Worm (Caenorhabditis elegans) whole organism, L4 larva: Measurements from ENCODE around the gene C39F7.1.
A peak's percentile ranks its signal among the peaks of the same experiment; 100 is the strongest.

Source experiments
- F26F4.8 ChIP-seq: fragments of 200-800 bp; sonication (Bioruptor generic); conservative IDR thresholded peaks from 2 replicates; pipeline ENCODE4 v1.3.6; 2022; ENCODE audit warnings: missing genetic modification characterization, missing compliant biosample characterization
- F37D6.2 ChIP-seq: sonication (generic microtip); optimal IDR thresholded peaks from 2 replicates; lab custom pipeline; 2016; ENCODE audit warnings: mild to moderate bottlenecking, missing genetic modification characterization, missing compliant biosample characterization
- R02D3.7 ChIP-seq: fragments of 150-350 bp; sonication (generic microtip); optimal IDR thresholded peaks from 3 replicates; lab custom pipeline; 2014; ENCODE audit warnings: missing biosample characterization, missing genetic modification characterization
- T26A8.4 ChIP-seq: fragments of 200-800 bp; sonication (Bioruptor generic); IDR thresholded peaks from 2 replicates; pipeline ENCODE4 v1.3.6; 2022; ENCODE audit warnings: missing genetic modification characterization, missing compliant biosample characterization
- Y105C5A.15 ChIP-seq: fragments of 200-800 bp; sonication (Bioruptor generic); IDR thresholded peaks from 2 replicates; pipeline ENCODE4 v1.3.6; 2022; ENCODE audit warnings: missing genetic modification characterization, missing compliant biosample characterization
- Y48G9A.11 ChIP-seq: fragments of 200-800 bp; sonication (Bioruptor generic); IDR thresholded peaks from 2 replicates; pipeline ENCODE4 v1.3.6; 2022; ENCODE audit warnings: missing genetic modification reagents, missing genetic modification characterization, missing compliant biosample characterization
- ZK337.2 ChIP-seq: fragments of 200-800 bp; sonication (Bioruptor generic); IDR thresholded peaks from 2 replicates; pipeline ENCODE4 v1.3.6; 2022; ENCODE audit warnings: missing genetic modification reagents, missing genetic modification characterization, missing compliant biosample characterization
- aha-1 ChIP-seq: fragments of 150-350 bp; peaks from one replicate; lab custom pipeline; 2014; ENCODE audit warnings: missing biosample characterization, missing genetic modification characterization
- arid-1 ChIP-seq: fragments of 200-800 bp; sonication (Bioruptor generic); conservative IDR thresholded peaks from 2 replicates; pipeline ENCODE4 v1.3.6; 2022; ENCODE audit warnings: missing genetic modification reagents, missing genetic modification characterization, missing compliant biosample characterization
- attf-4 ChIP-seq: sonication (generic microtip); optimal IDR thresholded peaks from 3 replicates; lab custom pipeline; 2017; ENCODE audit warnings: missing biosample characterization, missing genetic modification characterization
- ceh-44 ChIP-seq: fragments of 200-800 bp; sonication (Bioruptor generic); IDR thresholded peaks from 2 replicates; pipeline ENCODE4 v1.3.6; 2022; ENCODE audit warnings: missing genetic modification reagents, missing genetic modification characterization, missing compliant biosample characterization
- cey-2 ChIP-seq: sonication (generic microtip); optimal IDR thresholded peaks from 3 replicates; lab custom pipeline; 2017; ENCODE audit warnings: missing genetic modification characterization, mild to moderate bottlenecking, missing compliant biosample characterization, antibody characterized with exemption, borderline replicate concordance; ENCODE audit not compliant: insufficient read depth
- daf-12 ChIP-seq: fragments of 150-350 bp; optimal IDR thresholded peaks from 2 replicates; lab custom pipeline; 2014; ENCODE audit warnings: missing biosample characterization, missing genetic modification reagents, missing genetic modification characterization
- daf-16 ChIP-seq, 3 experiments: sonication (generic microtip); optimal IDR thresholded peaks; 2 replicates each; lab custom pipeline; 2016 to 2017; ENCODE audit warnings: missing genetic modification characterization in 3 of 3, missing genetic modification reagents in 3 of 3, mild to moderate bottlenecking in 2 of 3, missing compliant biosample characterization in 2 of 3, missing biosample characterization in 1 of 3, moderate library complexity in 1 of 3
- daf-19 ChIP-seq: fragments of 200-800 bp; sonication (Bioruptor generic); conservative IDR thresholded peaks from 2 replicates; pipeline ENCODE4 v1.3.6; 2022; ENCODE audit warnings: missing genetic modification characterization, missing compliant biosample characterization
- daf-8 ChIP-seq: fragments of 200-800 bp; sonication (Bioruptor generic); IDR thresholded peaks from 2 replicates; pipeline ENCODE4 v1.3.6; 2022; ENCODE audit warnings: missing genetic modification characterization, missing compliant biosample characterization
- dmd-6 ChIP-seq: fragments of 200-800 bp; sonication (Bioruptor generic); IDR thresholded peaks from 2 replicates; pipeline ENCODE4 v1.3.6; 2022; ENCODE audit warnings: missing genetic modification reagents, missing genetic modification characterization, missing compliant biosample characterization
- dmd-8 ChIP-seq: fragments of 200-800 bp; sonication (Bioruptor generic); IDR thresholded peaks from 2 replicates; pipeline ENCODE4 v1.3.6; 2022; ENCODE audit warnings: missing genetic modification characterization, missing compliant biosample characterization
- duxl-1 ChIP-seq: sonication (generic microtip); optimal IDR thresholded peaks from 2 replicates; lab custom pipeline; 2016; ENCODE audit warnings: mild to moderate bottlenecking, missing genetic modification characterization, moderate library complexity, missing compliant biosample characterization; ENCODE audit not compliant: poor library complexity
- dve-1 ChIP-seq: sonication (generic microtip); optimal IDR thresholded peaks from 2 replicates; lab custom pipeline; 2017; ENCODE audit warnings: antibody characterized with exemption, mild to moderate bottlenecking, missing genetic modification characterization, missing compliant biosample characterization; ENCODE audit not compliant: insufficient read depth
- hlh-11 ChIP-seq: fragments of 200-800 bp; sonication (Bioruptor generic); optimal IDR thresholded peaks from 2 replicates; lab custom pipeline; 2018; ENCODE audit warnings: mild to moderate bottlenecking, missing genetic modification characterization, missing compliant biosample characterization
- hmg-1.1 ChIP-seq: fragments of 200-800 bp; sonication (Bioruptor generic); IDR thresholded peaks from 2 replicates; pipeline ENCODE4 v1.3.6; 2022; ENCODE audit warnings: missing genetic modification reagents, missing genetic modification characterization, missing compliant biosample characterization
- lin-29 ChIP-seq: fragments of 200-800 bp; sonication (Bioruptor generic); IDR thresholded peaks from 2 replicates; pipeline ENCODE4 v1.3.6; 2022; ENCODE audit warnings: missing genetic modification reagents, missing genetic modification characterization, missing compliant biosample characterization
- nhr-111 ChIP-seq: fragments of 200-800 bp; sonication (Bioruptor generic); optimal IDR thresholded peaks from 2 replicates; lab custom pipeline; 2018; ENCODE audit warnings: mild to moderate bottlenecking, missing genetic modification characterization, missing compliant biosample characterization
- pqm-1 ChIP-seq: sonication (generic microtip); optimal IDR thresholded peaks from 2 replicates; lab custom pipeline; 2017; ENCODE audit warnings: missing biosample characterization, missing genetic modification characterization
- saeg-2 ChIP-seq: fragments of 200-800 bp; sonication (Bioruptor generic); IDR thresholded peaks from 2 replicates; pipeline ENCODE4 v1.3.6; 2022; ENCODE audit warnings: missing genetic modification reagents, missing genetic modification characterization, missing compliant biosample characterization
- unc-62 ChIP-seq, 3 experiments: fragments of 150-350 bp in 1 of 3; sonication (generic microtip); optimal IDR thresholded peaks in 2 of 3; peaks in 1 of 3; 1 replicate in 1 of 3; 2 replicates in 2 of 3; lab custom pipeline; 2014 to 2017; ENCODE audit warnings: missing biosample characterization in 3 of 3, missing genetic modification characterization in 3 of 3, missing genetic modification reagents in 3 of 3, missing genotype in 1 of 3
- zip-11 ChIP-seq: fragments of 200-800 bp; sonication (Bioruptor generic); IDR thresholded peaks from 2 replicates; pipeline ENCODE4 v1.3.6; 2022; ENCODE audit warnings: missing genetic modification characterization, missing compliant biosample characterization

Gene C39F7.1

DNA sequence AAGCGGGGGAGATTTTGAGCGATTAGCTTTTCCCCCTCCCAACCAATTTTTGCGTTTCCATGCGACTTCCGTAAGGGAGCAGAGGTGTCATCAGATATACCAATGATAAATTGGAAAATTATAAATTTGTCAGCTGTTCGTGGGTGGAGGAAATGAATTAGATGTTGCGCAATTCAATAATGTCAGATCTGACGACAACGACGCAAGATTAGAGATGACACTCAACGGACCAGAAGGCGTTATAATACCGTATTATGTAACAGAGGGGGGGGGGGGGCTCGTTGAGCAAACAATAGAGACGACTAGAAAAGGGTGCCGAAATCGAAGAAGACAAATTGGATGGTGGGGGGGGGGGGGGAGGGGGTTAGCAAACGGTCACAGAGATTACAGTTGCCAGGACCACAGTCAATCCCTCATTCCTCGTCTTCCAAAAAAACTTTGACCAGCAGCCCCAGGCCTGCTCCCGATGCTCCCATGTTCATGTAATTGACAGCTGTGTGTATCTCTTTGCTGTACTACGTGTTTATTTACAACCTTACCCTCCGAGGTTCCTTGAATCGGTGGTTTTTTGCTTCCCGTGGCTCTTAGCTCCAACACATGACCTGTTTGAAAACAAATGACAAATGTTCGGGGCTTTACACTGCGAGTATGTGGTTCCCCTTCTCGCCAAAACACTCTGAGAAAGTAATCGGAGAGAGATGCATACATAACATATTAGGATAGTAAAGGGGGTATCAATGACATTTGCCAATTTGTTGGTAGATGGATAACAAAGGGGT, 31.1 kb upstream of the C39F7.1 start (continued):
- TF ChIP-seq saeg-2 (GFP tag; lab: Robert Waterston, UW): no peak
- peak; percentile 46 for TF ChIP-seq hlh-11 (tag; lab: Kevin White, UChicago)
- TF ChIP-seq attf-4 (tag; lab: Kevin White, UChicago): no peak
- no peak for TF ChIP-seq ceh-44 (GFP tag; lab: Robert Waterston, UW)
- no peak for TF ChIP-seq dve-1 (tag; lab: Kevin White, UChicago)
- no peak for TF ChIP-seq daf-19 (GFP tag; lab: Robert Waterston, UW)
- TF ChIP-seq Y48G9A.11 (GFP tag; lab: Robert Waterston, UW): no peak
- TF ChIP-seq nhr-111 (GFP tag; lab: Kevin White, UChicago): no peak
- no peak for TF ChIP-seq ZK337.2 (GFP tag; lab: Robert Waterston, UW)
- no peak for TF ChIP-seq lin-29 (GFP tag; lab: Robert Waterston, UW)
- TF ChIP-seq dmd-8 (GFP tag; lab: Robert Waterston, UW): no peak

DNA sequence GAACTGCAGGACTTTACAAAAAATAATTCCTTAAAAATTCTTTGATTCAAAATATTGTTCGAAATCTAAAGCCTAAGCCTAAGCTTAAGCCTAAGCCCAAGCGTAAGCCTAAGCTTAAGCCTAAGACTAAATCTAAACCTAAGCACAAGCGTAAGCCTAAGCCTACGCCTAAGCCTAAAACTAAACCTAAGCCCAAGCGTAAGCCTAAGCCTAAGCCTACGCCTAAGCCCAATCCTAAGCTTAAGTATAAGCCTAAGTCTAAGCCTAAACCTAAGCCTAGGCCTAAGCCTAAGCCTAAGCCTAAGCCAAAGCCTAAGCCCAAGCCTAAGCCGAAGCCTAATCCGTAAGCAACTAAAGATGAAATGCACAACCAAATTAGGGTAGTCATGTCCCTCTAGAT, 29.6 kb upstream of the C39F7.1 start:
- TF ChIP-seq dmd-6 (GFP tag; lab: Robert Waterston, UW) (no peak), zip-11 (GFP tag; lab: Robert Waterston, UW) (no peak), arid-1 (GFP tag; lab: Robert Waterston, UW) (no peak), R02D3.7 (tag; lab: Kevin White, UChicago) (no peak), cey-2 (no peak), daf-12 (tag; lab: Kevin White, UChicago) (no peak), duxl-1 (tag; lab: Kevin White, UChicago) (no peak), Y105C5A.15 (no peak), F26F4.8 (GFP tag; lab: Robert Waterston, UW) (no peak), hmg-1.1 (no peak), daf-8 (GFP tag; lab: Robert Waterston, UW) (no peak)

DNA sequence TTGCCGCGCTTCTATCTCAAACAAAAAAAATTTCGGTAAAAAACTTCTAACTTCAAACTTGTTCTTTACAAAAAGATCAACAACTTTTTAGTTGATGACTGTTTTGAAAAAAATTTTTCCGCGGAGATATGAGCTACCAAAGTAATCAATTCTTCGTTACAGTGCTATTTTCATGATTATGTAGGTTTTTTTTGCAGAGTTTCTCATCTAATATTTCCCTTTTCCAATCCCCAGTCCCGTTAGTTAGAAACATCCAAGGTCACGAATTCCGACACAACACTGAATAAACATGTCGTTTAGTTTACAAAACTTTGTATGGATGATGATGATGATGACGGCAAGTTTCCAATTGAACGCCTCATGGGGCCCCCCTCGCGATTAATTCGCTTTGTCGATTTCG, 27.6 kb upstream of the C39F7.1 start:
- TF ChIP-seq unc-62 (GFP tag; optimal IDR thresholded peaks at IDR 0.05 in 1 of 2; lab: Kevin White, UChicago): peak in 1 of 2 experiments; percentile 81
- TF ChIP-seq unc-62 (tag; optimal IDR thresholded peaks at IDR 0.05; lab: Kevin White, UChicago): no peak
- TF ChIP-seq T26A8.4: no peak
- peak; percentile 77 for TF ChIP-seq aha-1 (tag; lab: Kevin White, UChicago)
- TF ChIP-seq daf-16 (GFP tag; optimal IDR thresholded peaks at IDR 0.05; lab: Kevin White, UChicago): no peak
- TF ChIP-seq daf-16 (tag; optimal IDR thresholded peaks at IDR 0.05; lab: Kevin White, UChicago): no peak

DNA sequence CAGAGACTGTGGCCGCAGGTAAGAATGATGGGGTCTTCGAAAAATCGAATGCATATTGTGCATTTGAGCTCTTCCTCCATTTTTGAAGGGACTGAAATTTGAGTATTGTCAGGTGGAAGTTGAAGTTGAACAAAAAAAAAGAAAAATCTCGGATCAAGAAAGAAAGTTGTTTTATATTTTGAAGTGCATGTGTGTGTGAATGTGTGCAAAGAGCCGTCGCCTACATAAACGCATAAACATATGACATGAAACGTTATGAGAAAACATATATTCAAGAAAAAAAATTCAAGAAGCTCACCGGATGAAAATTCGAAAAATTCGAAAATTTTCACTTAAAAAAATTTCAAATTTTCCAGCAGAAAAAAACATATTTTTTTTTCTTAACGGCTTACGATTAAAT, 24.8 kb upstream of the C39F7.1 start, which contains the start of gene madd-2:
Gene madd-2 (minus strand): TSS at position 101 of the 400 bp plus-strand sequence.
- TF ChIP-seq pqm-1: no peak

DNA sequence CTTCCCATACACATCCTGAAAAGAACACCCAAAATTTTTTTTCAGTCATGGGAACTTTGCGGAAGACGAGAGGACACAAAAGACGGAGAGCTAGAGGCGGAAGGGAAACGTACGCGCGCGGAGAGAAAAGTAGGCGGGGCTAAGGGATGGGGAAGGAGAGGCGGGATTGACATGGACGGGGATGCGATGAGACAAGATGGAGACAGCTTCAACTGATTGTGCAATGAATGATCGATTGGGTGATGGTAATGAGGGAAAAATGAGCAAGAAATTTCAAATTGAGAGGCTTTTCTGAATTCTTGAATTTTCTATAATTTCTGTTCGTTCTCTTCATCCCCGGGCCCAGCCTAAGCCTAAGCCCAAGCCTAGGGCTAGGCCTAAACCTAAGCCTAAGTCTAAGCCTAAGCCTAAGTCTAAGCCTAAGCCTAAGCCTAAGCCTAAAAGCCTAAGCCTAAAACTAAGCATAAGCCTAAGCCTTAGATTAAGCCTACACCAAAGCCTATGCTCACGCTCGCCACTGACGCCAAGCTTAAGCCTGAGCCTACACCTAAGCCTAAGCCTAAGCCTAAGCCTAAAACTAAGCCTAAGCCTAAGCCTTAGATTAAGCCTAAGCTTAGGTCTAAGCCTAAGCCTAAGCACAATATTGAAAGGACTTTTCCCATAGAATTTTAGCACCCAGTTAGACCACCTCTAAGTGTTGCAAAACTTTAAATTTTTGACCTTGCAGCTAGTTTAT, 23.6 kb upstream of the C39F7.1 start:
- no peak for TF ChIP-seq F37D6.2 (tag; lab: Kevin White, UChicago)
- peak in 1 of 2 experiments; percentile 61 for TF ChIP-seq unc-62 (GFP tag; optimal IDR thresholded peaks at IDR 0.05 in 1 of 2; lab: Kevin White, UChicago)
- no peak for TF ChIP-seq unc-62 (tag; optimal IDR thresholded peaks at IDR 0.05; lab: Kevin White, UChicago)
